ENCODE assay signal across 4 worm cellular contexts in genomic region chrIII:11740868-11741267, ce11.
A peak's percentile ranks its signal among the peaks of the same experiment; 100 is the strongest.
TF ChIP-seq lines count a peak whose summit lies in the region.

No protein-coding gene starts in this region.

TF ChIP-seq in whole organism, L1 larva, 84 proteins besides CTCF, POLR2A, EP300 and RAD21:
- TF ChIP-seq lin-14 (GFP tag; optimal IDR thresholded peaks at IDR 0.05; lab: Kevin White, UChicago) (peak; percentile 43), blmp-1 (tag; optimal IDR thresholded peaks at IDR 0.05; lab: Kevin White, UChicago) (peak; percentile 13), unc-62 (GFP tag; optimal IDR thresholded peaks at IDR 0.05; lab: Kevin White, UChicago) (no peak), xbp-1 (tag; optimal IDR thresholded peaks at IDR 0.05; lab: Kevin White, UChicago) (peak; percentile 4)

TF ChIP-seq in whole organism, L2 larva, 48 proteins besides CTCF, POLR2A, EP300 and RAD21:
- TF ChIP-seq nhr-25 (tag; optimal IDR thresholded peaks at IDR 0.05; lab: Kevin White, UChicago) (no peak), elt-3 (tag; optimal IDR thresholded peaks at IDR 0.05; lab: Kevin White, UChicago) (no peak), nhr-6 (tag; optimal IDR thresholded peaks at IDR 0.05; lab: Kevin White, UChicago) (no peak), crh-2 (tag; optimal IDR thresholded peaks at IDR 0.05; lab: Kevin White, UChicago) (peak; percentile 57), lin-11 (tag; optimal IDR thresholded peaks at IDR 0.05; lab: Kevin White, UChicago) (no peak), aly-2 (tag; optimal IDR thresholded peaks at IDR 0.05; lab: Kevin White, UChicago) (no peak), ceh-16 (tag; optimal IDR thresholded peaks at IDR 0.05; lab: Kevin White, UChicago) (no peak), elt-1 (tag; optimal IDR thresholded peaks at IDR 0.05; lab: Kevin White, UChicago) (no peak), nhr-23 (tag; optimal IDR thresholded peaks at IDR 0.05; lab: Kevin White, UChicago) (no peak), ztf-4 (tag; optimal IDR thresholded peaks at IDR 0.05; lab: Kevin White, UChicago) (no peak), R02D3.7 (tag; optimal IDR thresholded peaks at IDR 0.05; lab: Kevin White, UChicago) (no peak), nhr-77 (tag; optimal IDR thresholded peaks at IDR 0.05; lab: Kevin White, UChicago) (no peak), nhr-10 (tag; optimal IDR thresholded peaks at IDR 0.05; lab: Kevin White, UChicago) (no peak), F13H6.1 (tag; optimal IDR thresholded peaks at IDR 0.05; lab: Kevin White, UChicago) (peak; percentile 19), ztf-11 (tag; optimal IDR thresholded peaks at IDR 0.05; lab: Kevin White, UChicago) (no peak), sem-4 (tag; optimal IDR thresholded peaks at IDR 0.05; lab: Kevin White, UChicago) (no peak), gmeb-1 (tag; optimal IDR thresholded peaks at IDR 0.05; lab: Kevin White, UChicago) (no peak), C34F6.9 (tag; optimal IDR thresholded peaks at IDR 0.05; lab: Kevin White, UChicago) (peak; percentile 1)

TF ChIP-seq in whole organism, L3 larva, 47 proteins besides CTCF, POLR2A, EP300 and RAD21:
- peak; percentile 73 for TF ChIP-seq pha-4 (tag; optimal IDR thresholded peaks at IDR 0.05; lab: Kevin White, UChicago)
- TF ChIP-seq nhr-77 (tag; optimal IDR thresholded peaks at IDR 0.05; lab: Kevin White, UChicago), result no peak
- no peak for TF ChIP-seq unc-39 (tag; optimal IDR thresholded peaks at IDR 0.05; lab: Kevin White, UChicago)
- no peak for TF ChIP-seq snpc-4 (tag; optimal IDR thresholded peaks at IDR 0.05; lab: Kevin White, UChicago)
- TF ChIP-seq nhr-25 (tag; optimal IDR thresholded peaks at IDR 0.05; lab: Kevin White, UChicago), result peak; percentile 8

TF ChIP-seq in whole organism, L4 larva, 104 proteins besides CTCF, POLR2A, EP300 and RAD21:
- no peak for TF ChIP-seq zip-2 (tag; optimal IDR thresholded peaks at IDR 0.05; lab: Kevin White, UChicago)
- peak; percentile 3 for TF ChIP-seq dpl-1 (GFP tag; optimal IDR thresholded peaks at IDR 0.05; lab: Kevin White, UChicago)
- TF ChIP-seq mep-1 (tag; optimal IDR thresholded peaks at IDR 0.05; lab: Kevin White, UChicago), result no peak
- TF ChIP-seq pha-4 (GFP tag; IDR thresholded peaks at IDR 0.05; lab: Robert Waterston, UW), result no peak
- TF ChIP-seq pha-4 (tag; optimal IDR thresholded peaks at IDR 0.05; lab: Kevin White, UChicago), result peak; percentile 71
- TF ChIP-seq unc-62 (GFP tag; optimal IDR thresholded peaks at IDR 0.05 in 1 of 2; lab: Kevin White, UChicago), result no peak
- TF ChIP-seq unc-62 (tag; optimal IDR thresholded peaks at IDR 0.05; lab: Kevin White, UChicago), result no peak
- no peak for TF ChIP-seq F26F4.8 (GFP tag; conservative IDR thresholded peaks at IDR 0.05; lab: Robert Waterston, UW)
- peak; percentile 46 for TF ChIP-seq aha-1 (tag; lab: Kevin White, UChicago)

Comparison
In these comparisons a context has a peak if more than half of its experiments do, and no peak if none do; other contexts are left out.
1. Of the 29 proteins assayed by ChIP-seq in both whole organism, L4 larva and whole organism, L1 larva: peak only in whole organism, L4 larva: aha-1 and dpl-1; only in whole organism, L1 larva: none; in both: none; in neither: 27.